Worm (Caenorhabditis elegans) whole organism, midembryonic: ENCODE measurements around the gene F38E1.3.

Experiments used
- cog-1 ChIP-seq: sonication (generic microtip); optimal IDR thresholded peaks from 2 replicates; lab custom pipeline; 2016; ENCODE audit warnings: missing genetic modification characterization, missing compliant biosample characterization
- med-1 ChIP-seq: sonication (generic microtip); optimal IDR thresholded peaks from 2 replicates; lab custom pipeline; 2017; ENCODE audit warnings: missing genetic modification characterization, mild to moderate bottlenecking, missing compliant biosample characterization, antibody characterized with exemption, missing genetic modification reagents; ENCODE audit not compliant: insufficient read depth
- ztf-29 ChIP-seq: fragments of 200-800 bp; sonication (Bioruptor generic); IDR thresholded peaks from 2 replicates; pipeline ENCODE4 v1.3.6; 2022; ENCODE audit warnings: missing genetic modification reagents, missing genetic modification characterization, missing compliant biosample characterization

DNA sequence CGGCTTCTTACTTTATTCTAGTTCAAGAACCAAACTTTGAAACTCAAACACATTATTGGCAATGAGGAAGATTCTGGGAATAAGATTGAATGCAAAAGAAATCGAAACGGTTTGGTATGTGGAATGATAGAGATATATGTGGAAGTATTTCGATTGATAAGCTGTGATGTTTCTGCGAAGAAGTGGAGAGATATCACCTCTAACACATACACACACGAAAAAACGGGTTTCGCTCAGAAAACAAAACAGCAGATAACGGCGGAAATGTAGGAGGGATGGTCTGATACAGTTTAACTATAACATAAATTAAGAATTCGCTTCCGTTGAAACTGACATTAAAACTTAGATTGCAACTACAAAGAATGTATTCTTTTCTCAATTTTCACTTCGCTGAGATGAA lies 25.3 kb downstream of the F38E1.3 start:
- TF ChIP-seq cog-1 (no peak), ztf-29 (no peak), med-1 (no peak)
